Worm (Caenorhabditis elegans) whole organism, L1 larva: ENCODE results near the gene vps-54.

ENCODE experiments used
- ceh-8 ChIP-seq: fragments of 200-800 bp; sonication (Bioruptor generic); optimal IDR thresholded peaks from 2 replicates; lab custom pipeline; 2018; ENCODE audit warnings: mild to moderate bottlenecking, missing genetic modification characterization, moderate library complexity, missing compliant biosample characterization
- elt-3 ChIP-seq, 6 experiments: fragments of 150-350 bp in 1 of 6; sonication (generic microtip); optimal IDR thresholded peaks; 2 replicates each; lab custom pipeline; 2017 to 2018; ENCODE audit warnings: missing biosample characterization in 6 of 6, missing genetic modification characterization in 6 of 6, inconsistent platforms in 1 of 6
- lin-13 ChIP-seq: fragments of 150-350 bp; optimal IDR thresholded peaks from 2 replicates; lab custom pipeline; 2014; ENCODE audit warnings: missing biosample characterization, missing genetic modification reagents, missing genetic modification characterization
- mdl-1 ChIP-seq, 2 experiments: fragments of 150-350 bp; optimal IDR thresholded peaks; 2 replicates each; lab custom pipeline; 2014 to 2017; ENCODE audit warnings: missing biosample characterization in 2 of 2, missing genetic modification characterization in 2 of 2, inconsistent platforms in 1 of 2
- nhr-237 ChIP-seq: fragments of 150-350 bp; optimal IDR thresholded peaks from 2 replicates; lab custom pipeline; 2014; ENCODE audit warnings: missing biosample characterization, missing genetic modification characterization
- nhr-28 ChIP-seq: fragments of 150-350 bp; optimal IDR thresholded peaks from 2 replicates; lab custom pipeline; 2014; ENCODE audit warnings: missing biosample characterization, missing genetic modification characterization
- nhr-77 ChIP-seq: fragments of 150-350 bp; optimal IDR thresholded peaks from 2 replicates; lab custom pipeline; 2014; ENCODE audit warnings: missing biosample characterization, missing genetic modification characterization
- nhr-84 ChIP-seq: sonication (generic microtip); optimal IDR thresholded peaks from 2 replicates; lab custom pipeline; 2017; ENCODE audit warnings: missing biosample characterization, missing genetic modification characterization
- snpc-4 ChIP-seq: fragments of 150-350 bp; optimal IDR thresholded peaks from 2 replicates; lab custom pipeline; 2014; ENCODE audit warnings: missing biosample characterization, missing genetic modification characterization
- sptf-1 ChIP-seq: fragments of 150-350 bp; optimal IDR thresholded peaks from 2 replicates; lab custom pipeline; 2014; ENCODE audit warnings: missing biosample characterization, missing genetic modification characterization
- sup-37 ChIP-seq: fragments of 200-800 bp; sonication (Bioruptor generic); optimal IDR thresholded peaks from 2 replicates; lab custom pipeline; 2018; ENCODE audit warnings: mild to moderate bottlenecking, missing genetic modification characterization, missing compliant biosample characterization
- unc-86 ChIP-seq: sonication (generic microtip); optimal IDR thresholded peaks from 2 replicates; lab custom pipeline; 2016; ENCODE audit warnings: missing genetic modification characterization, missing compliant biosample characterization

DNA sequence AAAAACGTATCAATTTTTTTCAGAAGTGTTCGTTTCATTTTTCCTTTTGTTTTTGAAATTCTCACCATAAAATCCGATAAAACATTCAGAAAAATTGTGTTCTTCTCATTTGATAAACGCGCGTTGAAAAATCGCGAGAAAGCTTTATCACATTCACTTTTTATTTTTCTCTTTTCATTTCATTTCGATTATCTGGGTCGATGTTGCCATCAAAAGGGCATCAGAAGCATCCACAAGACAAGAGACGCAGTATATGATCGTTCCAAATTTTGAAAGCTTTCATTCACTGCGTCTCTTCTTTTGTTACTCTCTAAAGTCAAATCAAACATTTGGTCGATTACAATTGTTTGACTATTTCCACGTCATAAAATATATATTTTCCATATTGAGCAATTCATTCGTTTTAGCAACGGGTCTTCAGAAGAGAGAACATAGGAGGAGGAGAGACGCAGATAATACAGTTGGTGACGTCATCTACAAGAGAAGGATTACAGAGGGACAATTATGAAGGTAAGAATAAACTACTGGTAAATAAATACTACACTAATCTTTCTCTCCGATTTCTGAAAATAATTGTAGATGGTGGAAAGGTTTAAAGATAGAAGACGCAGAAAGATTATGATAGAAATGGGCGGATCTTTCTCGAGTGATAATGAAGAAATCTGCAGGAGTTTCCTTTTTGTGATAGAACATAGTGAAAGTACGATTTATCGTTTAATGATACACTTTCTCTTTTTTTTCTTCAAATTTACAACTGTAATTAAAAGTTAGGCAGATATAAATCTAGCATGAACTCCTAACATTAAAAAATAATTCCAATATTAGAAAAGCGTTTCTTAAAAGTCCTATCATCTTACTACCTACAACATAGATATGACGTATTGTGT, 26.1 kb upstream of the vps-54 start, which contains the start of gene H27A22.1:
- TF ChIP-seq mdl-1 (tag; optimal IDR thresholded peaks at IDR 0.05; lab: Kevin White, UChicago) (no peak), lin-13 (no peak), snpc-4 (no peak), sptf-1 (tag; lab: Kevin White, UChicago) (no peak), elt-3 (tag; optimal IDR thresholded peaks at IDR 0.05; lab: Kevin White, UChicago) (no peak), nhr-77 (tag; lab: Kevin White, UChicago) (no peak), nhr-84 (tag; lab: Kevin White, UChicago) (no peak), nhr-237 (tag; lab: Kevin White, UChicago) (no peak), nhr-28 (no peak), ceh-8 (GFP tag; lab: Kevin White, UChicago) (no peak), unc-86 (tag; lab: Kevin White, UChicago) (no peak), sup-37 (GFP tag; lab: Kevin White, UChicago) (no peak)
